Fruit fly (Drosophila melanogaster) whole organism, wandering third instar larva: ENCODE measurements around the gene Ccdc85.

Experiments used
- Abd-B ChIP-seq: fragments of >200 bp; optimal IDR thresholded peaks from 2 replicates; lab custom pipeline; 2017; ENCODE audit warnings: missing biosample characterization, missing genetic modification characterization
- CG32264 ChIP-seq: fragments of 200-800 bp; sonication (Bioruptor generic); optimal IDR thresholded peaks from 2 replicates; lab custom pipeline; 2016; ENCODE audit warnings: missing biosample characterization, missing genetic modification characterization
- CG9705 ChIP-seq: fragments of 200-800 bp; sonication (Bioruptor generic); optimal IDR thresholded peaks from 2 replicates; lab custom pipeline; 2018; ENCODE audit warnings: missing biosample characterization, mild to moderate bottlenecking, missing genetic modification characterization
- CrebA ChIP-seq: fragments of 200-800 bp; sonication (Bioruptor generic); optimal IDR thresholded peaks from 2 replicates; lab custom pipeline; 2016; ENCODE audit warnings: missing biosample characterization, mild to moderate bottlenecking, missing genetic modification characterization, borderline replicate concordance
- Dfd ChIP-seq: fragments of >200 bp; optimal IDR thresholded peaks from 2 replicates; lab custom pipeline; 2017; ENCODE audit warnings: missing biosample characterization, missing genetic modification characterization
- Dif ChIP-seq: fragments of 200-275, 200-300 bp; sonication (Bioruptor generic); optimal IDR thresholded peaks from 2 replicates; lab custom pipeline; 2018; ENCODE audit warnings: missing biosample characterization, missing genetic modification characterization; ENCODE audit not compliant: partially characterized antibody
- GATAd ChIP-seq: sonication (Bioruptor generic); optimal IDR thresholded peaks from 2 replicates; lab custom pipeline; 2016; ENCODE audit warnings: missing biosample characterization, missing genetic modification characterization
- HLH106 ChIP-seq: fragments of 200-800 bp; optimal IDR thresholded peaks from 3 replicates; lab custom pipeline; 2019; ENCODE audit warnings: missing biosample characterization, mild to moderate bottlenecking, missing genetic modification characterization, moderate library complexity
- Hnf4 ChIP-seq: fragments of 200-800 bp; sonication (Bioruptor generic); optimal IDR thresholded peaks from 2 replicates; lab custom pipeline; 2016; ENCODE audit warnings: missing biosample characterization, mild to moderate bottlenecking, missing genetic modification characterization
- Hr78 ChIP-seq: fragments of >200 bp; optimal IDR thresholded peaks from 2 replicates; lab custom pipeline; 2017; ENCODE audit warnings: missing biosample characterization, missing genetic modification characterization
- Hr83 ChIP-seq: fragments of 200-300 bp; sonication (Bioruptor generic); optimal IDR thresholded peaks from 2 replicates; lab custom pipeline; 2016; ENCODE audit warnings: missing biosample characterization, mild to moderate bottlenecking, missing genetic modification characterization, moderate library complexity; ENCODE audit not compliant: poor library complexity, severe bottlenecking
- Jra ChIP-seq: sonication (Bioruptor generic); optimal IDR thresholded peaks from 2 replicates; lab custom pipeline; 2016; ENCODE audit warnings: missing biosample characterization, missing genetic modification characterization
- Mio ChIP-seq: sonication (Bioruptor generic); optimal IDR thresholded peaks from 2 replicates; lab custom pipeline; 2016; ENCODE audit warnings: missing biosample characterization, missing genetic modification characterization
- Myc ChIP-seq: fragments of >200 bp; optimal IDR thresholded peaks from 2 replicates; lab custom pipeline; 2017
- N ChIP-seq: fragments of >200 bp; optimal IDR thresholded peaks from 2 replicates; lab custom pipeline; 2018; ENCODE audit warnings: missing biosample characterization, missing external identifiers, missing genetic modification characterization
- OdsH ChIP-seq: fragments of 200-800 bp; sonication (Bioruptor generic); optimal IDR thresholded peaks from 2 replicates; lab custom pipeline; 2016; ENCODE audit warnings: missing biosample characterization, mild to moderate bottlenecking, missing genetic modification characterization
- Rel ChIP-seq, 2 experiments: fragments of 200-800 bp; sonication (Bioruptor generic) in 1 of 2; optimal IDR thresholded peaks; 2 replicates in 1 of 2; 3 replicates in 1 of 2; lab custom pipeline; 2016 to 2019; ENCODE audit warnings: mild to moderate bottlenecking in 2 of 2, missing biosample characterization in 2 of 2, missing genetic modification characterization in 2 of 2, moderate library complexity in 1 of 2
- Sp1 ChIP-seq: fragments of 200-800 bp; sonication (Bioruptor generic); optimal IDR thresholded peaks from 3 replicates; lab custom pipeline; 2019; ENCODE audit warnings: missing biosample characterization, mild to moderate bottlenecking, missing genetic modification characterization, moderate library complexity
- Vsx2 ChIP-seq: fragments of 200-300, 225-300 bp; sonication (Bioruptor generic); optimal IDR thresholded peaks from 2 replicates; lab custom pipeline; 2018; ENCODE audit warnings: missing biosample characterization, missing genetic modification characterization; ENCODE audit not compliant: partially characterized antibody
- br ChIP-seq: fragments of 200-800 bp; sonication (Bioruptor generic); optimal IDR thresholded peaks from 2 replicates; lab custom pipeline; 2016; ENCODE audit warnings: missing biosample characterization, missing genetic modification characterization
- brk ChIP-seq: fragments of 200-800 bp; sonication (Bioruptor generic); optimal IDR thresholded peaks from 2 replicates; lab custom pipeline; 2016; ENCODE audit warnings: missing biosample characterization, mild to moderate bottlenecking, missing genetic modification characterization
- dl ChIP-seq, 2 experiments: fragments of 175-275, 200-275 bp in 1 of 2; fragments of 200-275 bp in 1 of 2; sonication (Bioruptor generic); optimal IDR thresholded peaks; lab custom pipeline; 2018; ENCODE audit warnings: mild to moderate bottlenecking in 2 of 2, missing biosample characterization in 2 of 2, missing genetic modification characterization in 2 of 2, moderate library complexity in 2 of 2; ENCODE audit not compliant: partially characterized antibody in 2 of 2, insufficient read depth in 1 of 2
- dmrt93B ChIP-seq: fragments of 200-800 bp; sonication (Bioruptor generic); optimal IDR thresholded peaks from 2 replicates; lab custom pipeline; 2018; ENCODE audit warnings: missing biosample characterization, mild to moderate bottlenecking, missing genetic modification characterization
- dsf ChIP-seq: sonication (Bioruptor generic); optimal IDR thresholded peaks from 2 replicates; lab custom pipeline; 2016; ENCODE audit warnings: missing biosample characterization, missing genetic modification characterization, borderline replicate concordance
- ey ChIP-seq: fragments of 200-800 bp; sonication (Bioruptor generic); optimal IDR thresholded peaks from 2 replicates; lab custom pipeline; 2016; ENCODE audit warnings: missing biosample characterization, missing genetic modification characterization
- foxo ChIP-seq, 2 experiments: fragments of 200-800 bp; sonication (Bioruptor generic); optimal IDR thresholded peaks; 2 replicates in 1 of 2; 3 replicates in 1 of 2; lab custom pipeline; 2016 to 2017; ENCODE audit warnings: missing biosample characterization in 2 of 2, missing genetic modification characterization in 2 of 2
- fru ChIP-seq: fragments of 200-800 bp; sonication (Bioruptor generic); optimal IDR thresholded peaks from 3 replicates; lab custom pipeline; 2016; ENCODE audit warnings: missing biosample characterization, mild to moderate bottlenecking, missing genetic modification characterization
- h ChIP-seq: fragments of 200-800 bp; sonication (Bioruptor generic); optimal IDR thresholded peaks from 3 replicates; lab custom pipeline; 2016; ENCODE audit warnings: missing biosample characterization, mild to moderate bottlenecking, missing genetic modification characterization
- jim ChIP-seq: fragments of 175-275, 200-325 bp; sonication (Bioruptor generic); optimal IDR thresholded peaks from 2 replicates; lab custom pipeline; 2016; ENCODE audit warnings: missing biosample characterization, mild to moderate bottlenecking, missing genetic modification characterization
- lola ChIP-seq: fragments of >200 bp; optimal IDR thresholded peaks from 2 replicates; lab custom pipeline; 2017; ENCODE audit warnings: missing biosample characterization, missing genetic modification characterization
- pan ChIP-seq: fragments of >200 bp; optimal IDR thresholded peaks from 2 replicates; lab custom pipeline; 2017
- psq ChIP-seq: fragments of 200-800 bp; sonication (Bioruptor generic); optimal IDR thresholded peaks from 3 replicates; lab custom pipeline; 2017; ENCODE audit warnings: missing biosample characterization, mild to moderate bottlenecking, missing genetic modification characterization, moderate library complexity
- rgr ChIP-seq: fragments of 200-800 bp; sonication (Bioruptor generic); optimal IDR thresholded peaks from 3 replicates; lab custom pipeline; 2016; ENCODE audit warnings: missing biosample characterization, mild to moderate bottlenecking, missing genetic modification characterization
- sage ChIP-seq: fragments of 200-800 bp; sonication (Bioruptor generic); optimal IDR thresholded peaks from 2 replicates; lab custom pipeline; 2016; ENCODE audit warnings: missing biosample characterization, mild to moderate bottlenecking, missing genetic modification characterization
- sv ChIP-seq: fragments of 200-800 bp; sonication (Bioruptor generic); optimal IDR thresholded peaks from 3 replicates; lab custom pipeline; 2016; ENCODE audit warnings: missing biosample characterization, missing genetic modification characterization
- tai ChIP-seq: sonication (Bioruptor generic); optimal IDR thresholded peaks from 2 replicates; lab custom pipeline; 2016; ENCODE audit warnings: missing biosample characterization, missing genetic modification characterization
- usp ChIP-seq: fragments of >200 bp; optimal IDR thresholded peaks from 2 replicates; lab custom pipeline; 2017; ENCODE audit warnings: missing biosample characterization, missing genetic modification characterization
- woc ChIP-seq: sonication (Bioruptor generic); optimal IDR thresholded peaks from 2 replicates; lab custom pipeline; 2016; ENCODE audit warnings: missing biosample characterization, mild to moderate bottlenecking, missing genetic modification characterization

Ccdc85 gene

dm6 chr2L:2958858-2959257 is 40.2 kb upstream of the Ccdc85 start:
- TF ChIP-seq dl (GFP tag; optimal IDR thresholded peaks at IDR 0.05; lab: Kevin White, UChicago; ENCODE audit: insufficient read depth in 1 of 2, partially characterized antibody in 2 of 2) (peak; percentile 4 to 11), dmrt93B (no peak)
- TF ChIP-seq, all 38 proteins: peak for 1

dm6 chr2L:2966917-2967316 is 32.2 kb upstream of the Ccdc85 start:
- TF ChIP-seq CrebA (GFP tag; lab: Kevin White, UChicago) (no peak), jim (GFP tag; lab: Kevin White, UChicago) (no peak), Mio (GFP tag; lab: Kevin White, UChicago) (no peak), brk (GFP tag; lab: Kevin White, UChicago) (no peak), Hr78 (GFP tag; lab: Kevin White, UChicago) (no peak), GATAd (no peak), fru (GFP tag; lab: Kevin White, UChicago) (no peak), usp (GFP tag; lab: Kevin White, UChicago) (no peak), dl (GFP tag; optimal IDR thresholded peaks at IDR 0.05; lab: Kevin White, UChicago; ENCODE audit: insufficient read depth in 1 of 2, partially characterized antibody in 2 of 2) (no peak), pan (no peak), N (GFP tag; lab: Kevin White, UChicago) (no peak), br (no peak), Hnf4 (GFP tag; lab: Kevin White, UChicago) (no peak), Hr83 (GFP tag; lab: Kevin White, UChicago) (no peak), CG32264 (GFP tag; lab: Kevin White, UChicago) (no peak), dmrt93B (no peak), tai (GFP tag; lab: Kevin White, UChicago) (no peak), HLH106 (tag; lab: Kevin White, UChicago) (no peak)

- TF ChIP-seq Mio (GFP tag; lab: Kevin White, UChicago) = no peak
These were observed 29.6 kb upstream of the Ccdc85 start, which contains the start of gene Ts for dm6 chr2L:2969438-2969837. Ts (minus strand) TSS chr2L:2969638.

- TF ChIP-seq lola (GFP tag; lab: Kevin White, UChicago) (no peak), OdsH (GFP tag; lab: Kevin White, UChicago) (peak; percentile 88), N (GFP tag; lab: Kevin White, UChicago) (no peak), rgr (peak; percentile 90), jim (GFP tag; lab: Kevin White, UChicago) (no peak), brk (GFP tag; lab: Kevin White, UChicago) (no peak), Hnf4 (GFP tag; lab: Kevin White, UChicago) (no peak), sage (GFP tag; lab: Kevin White, UChicago) (no peak), Myc (lab: Kevin White, UChicago) (peak; percentile 55), Mio (GFP tag; lab: Kevin White, UChicago) (no peak), br (peak; percentile 77), sv (GFP tag; lab: Kevin White, UChicago) (peak; percentile 89), pan (no peak), Hr78 (GFP tag; lab: Kevin White, UChicago) (no peak), tai (GFP tag; lab: Kevin White, UChicago) (no peak), ey (GFP tag; lab: Kevin White, UChicago) (peak; percentile 81), dl (GFP tag; optimal IDR thresholded peaks at IDR 0.05; lab: Kevin White, UChicago; ENCODE audit: insufficient read depth in 1 of 2, partially characterized antibody in 2 of 2) (no peak), Dfd (GFP tag; lab: Kevin White, UChicago) (no peak), Abd-B (GFP tag; lab: Kevin White, UChicago) (no peak), Hr83 (GFP tag; lab: Kevin White, UChicago) (peak; percentile 39), woc (GFP tag; lab: Kevin White, UChicago) (peak; percentile 88), fru (GFP tag; lab: Kevin White, UChicago) (peak; percentile 83), dsf (GFP tag; lab: Kevin White, UChicago) (peak; percentile 38), foxo (GFP tag; optimal IDR thresholded peaks at IDR 0.05; lab: Kevin White, UChicago) (peak in 1 of 2 experiments; percentile 91), dmrt93B (peak; percentile 93), Vsx2 (GFP tag; lab: Kevin White, UChicago) (no peak), CG9705 (peak; percentile 84), Dif (GFP tag; lab: Kevin White, UChicago) (no peak), usp (GFP tag; lab: Kevin White, UChicago) (no peak), h (peak; percentile 86), Sp1 (GFP tag; lab: Kevin White, UChicago) (peak; percentile 90), CG32264 (GFP tag; lab: Kevin White, UChicago) (peak; percentile 18), HLH106 (tag; lab: Kevin White, UChicago) (peak; percentile 90), GATAd (peak; percentile 43), Rel (GFP tag; optimal IDR thresholded peaks at IDR 0.05; lab: Kevin White, UChicago) (no peak), Rel (tag; optimal IDR thresholded peaks at IDR 0.05; lab: Kevin White, UChicago) (peak; percentile 89), Jra (peak; percentile 78), CrebA (GFP tag; lab: Kevin White, UChicago) (no peak), psq (GFP tag; lab: Kevin White, UChicago) (peak; percentile 86)
These were observed 26.6 kb upstream of the Ccdc85 start, which contains the start of the genes Rrp1 and gammaTub23C for dm6 chr2L:2972439-2972936. Rrp1 (minus strand) TSS chr2L:2972508. gammaTub23C (plus strand) TSS chr2L:2972891.
